Fruit fly (Drosophila melanogaster) whole organism, embryonic: Measurements from ENCODE around the gene CG3999.
A peak's percentile ranks its signal among the peaks of the same experiment; 100 is the strongest.

Experiments
- Abd-B ChIP-seq: fragments of 200-800 bp; sonication (Bioruptor generic); optimal IDR thresholded peaks from 2 replicates; lab custom pipeline; 2018; ENCODE audit warnings: missing biosample characterization, mild to moderate bottlenecking, missing genetic modification characterization, moderate library complexity
- Atf3 ChIP-seq: fragments of 200-800 bp; sonication (Bioruptor generic); optimal IDR thresholded peaks from 3 replicates; lab custom pipeline; 2016; ENCODE audit warnings: missing biosample characterization, missing genetic modification characterization
- CG10147 ChIP-seq: fragments of 200-800 bp; sonication (Bioruptor generic); optimal IDR thresholded peaks from 2 replicates; lab custom pipeline; 2019; ENCODE audit warnings: missing biosample characterization, mild to moderate bottlenecking, missing genetic modification characterization, moderate library complexity
- CG10462 ChIP-seq: fragments of 200-800 bp; sonication (Bioruptor generic); optimal IDR thresholded peaks from 2 replicates; lab custom pipeline; 2016; ENCODE audit warnings: missing biosample characterization, missing genetic modification characterization
- CG12155 ChIP-seq: fragments of 200-800 bp; sonication (Bioruptor generic); optimal IDR thresholded peaks from 3 replicates; lab custom pipeline; 2016; ENCODE audit warnings: missing biosample characterization, missing genetic modification characterization
- CG12236 ChIP-seq: fragments of 200-800 bp; sonication (Bioruptor generic); optimal IDR thresholded peaks from 2 replicates; lab custom pipeline; 2016; ENCODE audit warnings: missing biosample characterization, missing genetic modification characterization
- CG12391 ChIP-seq: fragments of 200-800 bp; sonication (Bioruptor generic); optimal IDR thresholded peaks from 3 replicates; lab custom pipeline; 2018; ENCODE audit warnings: missing biosample characterization, mild to moderate bottlenecking, missing genetic modification characterization, moderate library complexity
- CG12942 ChIP-seq: fragments of 200-800 bp; sonication (Bioruptor generic); optimal IDR thresholded peaks from 3 replicates; lab custom pipeline; 2016; ENCODE audit warnings: missing biosample characterization, missing genetic modification characterization
- CG18476 ChIP-seq: fragments of 200-800 bp; sonication (Bioruptor generic); optimal IDR thresholded peaks from 2 replicates; lab custom pipeline; 2016; ENCODE audit warnings: missing biosample characterization, mild to moderate bottlenecking, missing genetic modification characterization
- CG18619 ChIP-seq: fragments of 200-800 bp; sonication (Bioruptor generic); optimal IDR thresholded peaks from 3 replicates; lab custom pipeline; 2017; ENCODE audit warnings: missing biosample characterization, mild to moderate bottlenecking, missing genetic modification characterization
- CG2116 ChIP-seq: fragments of 200-800 bp; sonication (Bioruptor generic); optimal IDR thresholded peaks from 3 replicates; lab custom pipeline; 2018; ENCODE audit warnings: missing biosample characterization, mild to moderate bottlenecking, missing genetic modification characterization
- CG2120 ChIP-seq: fragments of 200-800 bp; sonication (Bioruptor generic); optimal IDR thresholded peaks from 3 replicates; lab custom pipeline; 2016; ENCODE audit warnings: missing biosample characterization, missing genetic modification characterization
- CG3838 ChIP-seq: fragments of 200-800 bp; sonication (Bioruptor generic); optimal IDR thresholded peaks from 3 replicates; lab custom pipeline; 2016; ENCODE audit warnings: missing biosample characterization, missing genetic modification characterization
- CG6654 ChIP-seq: fragments of 200-800 bp; sonication (Bioruptor generic); optimal IDR thresholded peaks from 2 replicates; lab custom pipeline; 2017; ENCODE audit warnings: missing biosample characterization, mild to moderate bottlenecking, missing genetic modification characterization
- CG7372 ChIP-seq: fragments of 200-800 bp; sonication (Bioruptor generic); IDR thresholded peaks from 2 replicates; pipeline ENCODE4 v1.3.6; 2022; ENCODE audit warnings: missing biosample characterization, missing genetic modification characterization
- CG7786 ChIP-seq: fragments of 200-800 bp; sonication (Bioruptor generic); optimal IDR thresholded peaks from 2 replicates; lab custom pipeline; 2016; ENCODE audit warnings: missing biosample characterization, missing genetic modification characterization
- CG7839 ChIP-seq: fragments of 200-800 bp; sonication (Bioruptor generic); optimal IDR thresholded peaks from 3 replicates; lab custom pipeline; 2018; ENCODE audit warnings: missing biosample characterization, mild to moderate bottlenecking, missing genetic modification characterization, moderate library complexity
- CG8944 ChIP-seq: fragments of 200-800 bp; sonication (Bioruptor generic); optimal IDR thresholded peaks from 3 replicates; lab custom pipeline; 2016; ENCODE audit warnings: missing biosample characterization, missing genetic modification characterization
- Chrac-16 ChIP-seq: fragments of 200-800 bp; sonication (Bioruptor generic); optimal IDR thresholded peaks from 3 replicates; lab custom pipeline; 2016; ENCODE audit warnings: missing biosample characterization, missing genetic modification characterization
- Dad ChIP-seq: fragments of 200-800 bp; sonication (Bioruptor generic); optimal IDR thresholded peaks from 3 replicates; lab custom pipeline; 2016; ENCODE audit warnings: missing biosample characterization, missing genetic modification characterization
- Ets65A ChIP-seq: fragments of 200-800 bp; sonication (Bioruptor generic); peaks from one replicate; lab custom pipeline; 2016; ENCODE audit warnings: missing biosample characterization, missing genetic modification characterization
- Hr51 ChIP-seq, 2 experiments: fragments of 200-800 bp; sonication (Bioruptor generic); optimal IDR thresholded peaks; 2 replicates in 1 of 2; 3 replicates in 1 of 2; lab custom pipeline; 2016 to 2018; ENCODE audit warnings: missing biosample characterization in 2 of 2, missing genetic modification characterization in 2 of 2, mild to moderate bottlenecking in 1 of 2, moderate library complexity in 1 of 2
- MTF-1 ChIP-seq: fragments of 200-800 bp; sonication (Bioruptor generic); optimal IDR thresholded peaks from 2 replicates; lab custom pipeline; 2018; ENCODE audit warnings: missing biosample characterization, mild to moderate bottlenecking, missing genetic modification characterization, borderline replicate concordance
- Max ChIP-seq: fragments of 200-800 bp; sonication (Bioruptor generic); optimal IDR thresholded peaks from 2 replicates; lab custom pipeline; 2016; ENCODE audit warnings: missing biosample characterization, mild to moderate bottlenecking, missing genetic modification characterization
- Mes4 ChIP-seq: fragments of 200-800 bp; sonication (Bioruptor generic); optimal IDR thresholded peaks from 2 replicates; lab custom pipeline; 2016; ENCODE audit warnings: missing biosample characterization, missing genetic modification characterization
- NfI ChIP-seq: fragments of 200-800 bp; sonication (Bioruptor generic); optimal IDR thresholded peaks from 3 replicates; lab custom pipeline; 2018; ENCODE audit warnings: missing biosample characterization, mild to moderate bottlenecking, missing genetic modification characterization, moderate library complexity
- Pdp1 ChIP-seq, 2 experiments: fragments of 200-800 bp; sonication (Bioruptor generic); optimal IDR thresholded peaks; 3 replicates each; lab custom pipeline; 2016; ENCODE audit warnings: missing biosample characterization in 2 of 2, missing genetic modification characterization in 2 of 2, mild to moderate bottlenecking in 1 of 2, moderate library complexity in 1 of 2
- Ptx1 ChIP-seq: fragments of 200-800 bp; sonication (Bioruptor generic); IDR thresholded peaks from 2 replicates; pipeline ENCODE4 v1.3.6; 2022; ENCODE audit warnings: missing biosample characterization, missing genetic modification characterization
- Rfx ChIP-seq: fragments of 200-800 bp; sonication (Bioruptor generic); IDR thresholded peaks from 2 replicates; pipeline ENCODE4 v1.3.6; 2022; ENCODE audit warnings: missing biosample characterization, missing genetic modification characterization
- Sox102F ChIP-seq: fragments of 200-800 bp; sonication (Bioruptor generic); optimal IDR thresholded peaks from 2 replicates; lab custom pipeline; 2018; ENCODE audit warnings: missing biosample characterization, mild to moderate bottlenecking, missing genetic modification characterization, moderate library complexity
- Usf ChIP-seq: fragments of 200-800 bp; sonication (Bioruptor generic); optimal IDR thresholded peaks from 2 replicates; lab custom pipeline; 2017; ENCODE audit warnings: missing genotype, missing biosample characterization, missing genetic modification characterization
- Xbp1 ChIP-seq: fragments of 200-800 bp; sonication (Bioruptor generic); optimal IDR thresholded peaks from 3 replicates; lab custom pipeline; 2016; ENCODE audit warnings: missing biosample characterization, mild to moderate bottlenecking, missing genetic modification characterization
- chif ChIP-seq, 2 experiments: fragments of 200-800 bp; sonication (Bioruptor generic); optimal IDR thresholded peaks; 3 replicates each; lab custom pipeline; 2016; ENCODE audit warnings: missing biosample characterization in 2 of 2, missing genetic modification characterization in 2 of 2
- dmrt99B ChIP-seq: fragments of 200-800 bp; sonication (Bioruptor generic); optimal IDR thresholded peaks from 2 replicates; lab custom pipeline; 2018; ENCODE audit warnings: missing biosample characterization, mild to moderate bottlenecking, missing genetic modification characterization, moderate library complexity
- en ChIP-seq: fragments of 200-800 bp; sonication (Bioruptor generic); optimal IDR thresholded peaks from 2 replicates; lab custom pipeline; 2016; ENCODE audit warnings: missing biosample characterization, missing genetic modification characterization
- fd96Cb ChIP-seq: fragments of 200-800 bp; sonication (Bioruptor generic); optimal IDR thresholded peaks from 2 replicates; lab custom pipeline; 2018; ENCODE audit warnings: missing biosample characterization, mild to moderate bottlenecking, missing genetic modification characterization, moderate library complexity
- gem ChIP-seq: fragments of 200-800 bp; sonication (Bioruptor generic); optimal IDR thresholded peaks from 2 replicates; lab custom pipeline; 2019; ENCODE audit warnings: missing biosample characterization, mild to moderate bottlenecking, missing genetic modification characterization, moderate library complexity
- lab ChIP-seq: fragments of 200-800 bp; sonication (Bioruptor generic); optimal IDR thresholded peaks from 3 replicates; lab custom pipeline; 2017; ENCODE audit warnings: missing biosample characterization, missing genetic modification characterization, mild to moderate bottlenecking, moderate library complexity, missing genetic modification reagents
- lilli ChIP-seq: fragments of 200-800 bp; sonication (Bioruptor generic); optimal IDR thresholded peaks from 3 replicates; lab custom pipeline; 2016; ENCODE audit warnings: missing biosample characterization, missing genetic modification characterization
- pfk ChIP-seq: fragments of 200-800 bp; sonication (Bioruptor generic); optimal IDR thresholded peaks from 2 replicates; lab custom pipeline; 2018; ENCODE audit warnings: missing biosample characterization, mild to moderate bottlenecking, missing genetic modification characterization, moderate library complexity
- row ChIP-seq: fragments of 200-800 bp; sonication (Bioruptor generic); IDR thresholded peaks from 3 replicates; pipeline ENCODE4 v1.3.6; 2022; ENCODE audit warnings: missing biosample characterization, missing genetic modification characterization
- run ChIP-seq: fragments of 200-800 bp; sonication (Bioruptor generic); optimal IDR thresholded peaks from 3 replicates; lab custom pipeline; 2018; ENCODE audit warnings: missing biosample characterization, mild to moderate bottlenecking, missing genetic modification characterization
- salm ChIP-seq: fragments of 200-800 bp; sonication (Bioruptor generic); optimal IDR thresholded peaks from 2 replicates; lab custom pipeline; 2018; ENCODE audit warnings: missing biosample characterization, mild to moderate bottlenecking, missing genetic modification characterization
- sc ChIP-seq, 3 experiments: fragments of >200 bp in 2 of 3; fragments of 200-800 bp in 1 of 3; sonication (Bioruptor generic) in 1 of 3; optimal IDR thresholded peaks; 2 replicates in 2 of 3; 3 replicates in 1 of 3; lab custom pipeline; 2017; ENCODE audit warnings: mild to moderate bottlenecking in 1 of 3, missing biosample characterization in 1 of 3, missing genetic modification characterization in 1 of 3, missing genetic modification reagents in 1 of 3
- sens ChIP-seq: fragments of 200-800 bp; sonication (Bioruptor generic); peaks from one replicate; lab custom pipeline; 2016; ENCODE audit warnings: missing biosample characterization, missing genetic modification characterization
- sisA ChIP-seq: fragments of 200-800 bp; sonication (Bioruptor generic); IDR thresholded peaks from 2 replicates; pipeline ENCODE4 v1.3.6; 2022; ENCODE audit warnings: missing biosample characterization, missing genetic modification characterization
- sr ChIP-seq: fragments of 200-800 bp; sonication (Bioruptor generic); IDR thresholded peaks from 3 replicates; pipeline ENCODE4 v1.3.6; 2022; ENCODE audit warnings: missing biosample characterization, missing genetic modification characterization
- sug ChIP-seq: fragments of 200-800 bp; optimal IDR thresholded peaks from 2 replicates; lab custom pipeline; 2019; ENCODE audit warnings: missing biosample characterization, mild to moderate bottlenecking, missing genetic modification characterization, moderate library complexity

The CG3999 gene

dm6 chr3R:10227990-10228389, 23.3 kb upstream of the CG3999 start:
- no peak for TF ChIP-seq Pdp1 (GFP tag; optimal IDR thresholded peaks at IDR 0.05; lab: Kevin White, UChicago)
- TF ChIP-seq NfI (GFP tag; lab: Kevin White, UChicago), result no peak
- peak; percentile 5 for TF ChIP-seq Xbp1 (GFP tag; lab: Kevin White, UChicago)
- TF ChIP-seq lab (GFP tag; lab: Kevin White, UChicago), result peak; percentile 34
- no peak for TF ChIP-seq CG12236 (GFP tag; lab: Kevin White, UChicago)
- peak; percentile 5 for TF ChIP-seq fd96Cb
- TF ChIP-seq sens (GFP tag; lab: Kevin White, UChicago), result peak; percentile 64
- TF ChIP-seq CG12155 (GFP tag; lab: Kevin White, UChicago), result no peak
- TF ChIP-seq CG18619 (GFP tag; lab: Kevin White, UChicago), result no peak
- TF ChIP-seq Ets65A (GFP tag; lab: Kevin White, UChicago), result peak; percentile 62
- no peak for TF ChIP-seq Atf3 (GFP tag; lab: Kevin White, UChicago)
- peak; percentile 4 for TF ChIP-seq Sox102F (GFP tag; lab: Kevin White, UChicago)
- peak; percentile 35; the same call in 1 of the 2 replicates for TF ChIP-seq sisA (GFP tag; lab: Robert Waterston, UW)
- TF ChIP-seq Ptx1 (GFP tag; lab: Robert Waterston, UW), result peak; percentile 39
- TF ChIP-seq Abd-B, result peak; percentile 2
- no peak for TF ChIP-seq CG12391 (tag; lab: Kevin White, UChicago)
- TF ChIP-seq CG7839, result peak; percentile 8
- peak; percentile 27 for TF ChIP-seq dmrt99B (tag; lab: Kevin White, UChicago)
- no peak for TF ChIP-seq en (GFP tag; lab: Kevin White, UChicago)
- TF ChIP-seq row (GFP tag; lab: Robert Waterston, UW), result peak; percentile 13; the same call in 1 of the 3 replicates
- peak; percentile 28 for TF ChIP-seq gem (tag; lab: Kevin White, UChicago)
- no peak for TF ChIP-seq sr
- TF ChIP-seq, all 482 proteins: peak for 13

dm6 chr3R:10251846-10252245, 528 bp downstream of the CG3999 start:
- TF ChIP-seq CG7372 (GFP tag; lab: Robert Waterston, UW) (no peak), CG18476 (no peak), Usf (GFP tag; lab: Kevin White, UChicago) (no peak), Rfx (GFP tag; lab: Robert Waterston, UW) (no peak), chif (GFP tag; optimal IDR thresholded peaks at IDR 0.05; lab: Kevin White, UChicago) (no peak), sc (optimal IDR thresholded peaks at IDR 0.05; lab: Kevin White, UChicago) (no peak), sc (GFP tag; optimal IDR thresholded peaks at IDR 0.05; lab: Kevin White, UChicago) (no peak), sug (tag; lab: Kevin White, UChicago) (peak; percentile 94)

dm6 chr3R:10261800-10262199, 10.5 kb downstream of the CG3999 start, which contains the start of the genes Sirt6 and pont:
Gene Sirt6, minus strand, starts transcription at chr3R:10261849.
Gene pont, plus strand, starts transcription at chr3R:10262123.
- TF ChIP-seq CG10147 (GFP tag; lab: Kevin White, UChicago) (peak; percentile 94), CG3838 (GFP tag; lab: Kevin White, UChicago) (peak; percentile 58), CG12942 (GFP tag; lab: Kevin White, UChicago) (peak; percentile 92), Chrac-16 (GFP tag; lab: Kevin White, UChicago) (peak; percentile 92), Max (GFP tag; lab: Kevin White, UChicago) (peak; percentile 94), salm (tag; lab: Kevin White, UChicago) (peak; percentile 91), Mes4 (peak; percentile 33), CG7786 (GFP tag; lab: Kevin White, UChicago) (peak; percentile 59), CG8944 (GFP tag; lab: Kevin White, UChicago) (peak; percentile 55), lilli (GFP tag; lab: Kevin White, UChicago) (peak; percentile 83), CG6654 (GFP tag; lab: Kevin White, UChicago) (peak; percentile 72), Sox102F (GFP tag; lab: Kevin White, UChicago) (peak; percentile 97), MTF-1 (GFP tag; lab: Kevin White, UChicago) (peak; percentile 76), run (tag; lab: Kevin White, UChicago) (peak; percentile 86), Hr51 (GFP tag; optimal IDR thresholded peaks at IDR 0.05; lab: Kevin White, UChicago) (peak; percentile 41 to 96), CG2120 (GFP tag; lab: Kevin White, UChicago) (peak; percentile 86), Dad (GFP tag; lab: Kevin White, UChicago) (peak; percentile 8), pfk (GFP tag; lab: Kevin White, UChicago) (no peak), CG10462 (peak; percentile 88), CG2116 (GFP tag; lab: Kevin White, UChicago) (peak; percentile 72)
